Worm (Caenorhabditis elegans) whole organism, L4 larva: Measurements from ENCODE around the gene cst-1.

Source experiments
- F37D6.2 ChIP-seq: sonication (generic microtip); optimal IDR thresholded peaks from 2 replicates; lab custom pipeline; 2016; ENCODE audit warnings: mild to moderate bottlenecking, missing genetic modification characterization, missing compliant biosample characterization
- aha-1 ChIP-seq: fragments of 150-350 bp; peaks from one replicate; lab custom pipeline; 2014; ENCODE audit warnings: missing biosample characterization, missing genetic modification characterization
- aly-2 ChIP-seq: sonication (generic microtip); optimal IDR thresholded peaks from 2 replicates; lab custom pipeline; 2018; ENCODE audit warnings: missing biosample characterization, missing genetic modification characterization
- ces-1 ChIP-seq: fragments of 150-350 bp; sonication (generic microtip); optimal IDR thresholded peaks from 4 replicates; lab custom pipeline; 2014; ENCODE audit warnings: missing biosample characterization, missing genetic modification reagents, missing genetic modification characterization
- dmd-8 ChIP-seq: fragments of 200-800 bp; sonication (Bioruptor generic); IDR thresholded peaks from 2 replicates; pipeline ENCODE4 v1.3.6; 2022; ENCODE audit warnings: missing genetic modification characterization, missing compliant biosample characterization
- lin-13 ChIP-seq: fragments of 150-350 bp; optimal IDR thresholded peaks from 2 replicates; lab custom pipeline; 2014; ENCODE audit warnings: missing biosample characterization, missing genetic modification reagents, missing genetic modification characterization
- nhr-237 ChIP-seq: sonication (generic microtip); optimal IDR thresholded peaks from 2 replicates; lab custom pipeline; 2017; ENCODE audit warnings: missing biosample characterization, missing genetic modification characterization
- nhr-28 ChIP-seq: fragments of 150-350 bp; optimal IDR thresholded peaks from 2 replicates; lab custom pipeline; 2014; ENCODE audit warnings: missing biosample characterization, missing genetic modification characterization
- nhr-42 ChIP-seq: fragments of 200-800 bp; sonication (Bioruptor generic); IDR thresholded peaks from 2 replicates; pipeline ENCODE4 v1.3.6; 2022; ENCODE audit warnings: missing genetic modification characterization, missing compliant biosample characterization
- spr-3 ChIP-seq: fragments of 200-800 bp; sonication (Bioruptor generic); optimal IDR thresholded peaks from 2 replicates; lab custom pipeline; 2018; ENCODE audit warnings: mild to moderate bottlenecking, missing genetic modification characterization, missing compliant biosample characterization
- tag-97 ChIP-seq: fragments of 200-800 bp; sonication (Bioruptor generic); IDR thresholded peaks from 2 replicates; pipeline ENCODE4 v1.3.6; 2022; ENCODE audit warnings: missing genetic modification characterization, missing compliant biosample characterization
- unc-39 ChIP-seq: sonication (generic microtip); optimal IDR thresholded peaks from 2 replicates; lab custom pipeline; 2017; ENCODE audit warnings: missing biosample characterization, missing genetic modification characterization
- zag-1 ChIP-seq: fragments of 150-350 bp; optimal IDR thresholded peaks from 2 replicates; lab custom pipeline; 2014; ENCODE audit warnings: missing biosample characterization, missing genetic modification characterization

ce11 chrX:4386493-4386892 is 47.1 kb downstream of the cst-1 start:
- TF ChIP-seq F37D6.2 (tag; lab: Kevin White, UChicago) (no peak), nhr-28 (peak; percentile 4), unc-39 (tag; lab: Kevin White, UChicago) (no peak), nhr-237 (tag; lab: Kevin White, UChicago) (no peak), dmd-8 (no peak), aly-2 (tag; lab: Kevin White, UChicago) (no peak), zag-1 (tag; lab: Kevin White, UChicago) (no peak), nhr-42 (no peak), ces-1 (GFP tag; lab: Kevin White, UChicago) (no peak), lin-13 (GFP tag; lab: Kevin White, UChicago) (no peak), aha-1 (tag; lab: Kevin White, UChicago) (no peak), spr-3 (GFP tag; lab: Kevin White, UChicago) (no peak), tag-97 (GFP tag; lab: Robert Waterston, UW) (no peak)
